Worm (Caenorhabditis elegans) whole organism, L4/young adult: Measurements from ENCODE around the gene tag-297.

Experiments used
- W03F9.2 ChIP-seq: fragments of 150-350 bp; optimal IDR thresholded peaks from 2 replicates; lab custom pipeline; 2014; ENCODE audit warnings: missing biosample characterization, missing genetic modification characterization
- dao-5 ChIP-seq: sonication (generic microtip); optimal IDR thresholded peaks from 2 replicates; lab custom pipeline; 2016; ENCODE audit warnings: missing genotype, missing genetic modification characterization, moderate library complexity, missing compliant biosample characterization
- him-1 ChIP-seq: sonication (generic microtip); optimal IDR thresholded peaks from 2 replicates; lab custom pipeline; 2016; ENCODE audit warnings: missing genotype, missing genetic modification reagents, missing genetic modification characterization, missing compliant biosample characterization

DNA sequence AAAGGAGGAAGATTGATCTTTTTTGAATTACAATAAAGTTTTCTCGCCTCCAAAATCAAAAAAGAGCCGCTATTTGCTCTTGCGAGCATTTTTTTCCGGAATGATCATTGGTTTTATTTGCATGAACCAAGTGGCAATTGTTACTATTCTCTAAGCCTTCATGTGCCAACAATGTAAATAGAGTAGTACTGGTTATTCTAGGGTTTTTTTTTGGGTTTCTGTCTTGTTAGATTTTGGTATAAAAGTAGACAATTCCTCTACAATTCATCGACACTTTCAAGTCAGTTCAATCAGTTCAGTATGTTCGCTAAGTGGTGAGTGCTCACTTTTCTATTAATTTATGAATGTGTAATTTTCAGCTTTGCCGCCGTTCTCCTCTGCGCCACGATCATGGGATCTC lies 49.4 kb upstream of the tag-297 start, which contains the start of gene nspb-7:
- TF ChIP-seq him-1 (no peak), W03F9.2 (tag; lab: Kevin White, UChicago) (no peak), dao-5 (tag; lab: Kevin White, UChicago) (no peak)
